Worm (Caenorhabditis elegans) whole organism, L2 larva: Measurements from ENCODE around the gene hmg-12.

Experiments
- F13H6.1 ChIP-seq: sonication (generic microtip); optimal IDR thresholded peaks from 2 replicates; lab custom pipeline; 2016; ENCODE audit warnings: missing genetic modification characterization, missing compliant biosample characterization
- Y55F3AM.14 ChIP-seq: fragments of 200-800 bp; sonication (Bioruptor generic); optimal IDR thresholded peaks from 2 replicates; lab custom pipeline; 2018; ENCODE audit warnings: mild to moderate bottlenecking, missing genetic modification characterization, missing compliant biosample characterization
- ZK546.5 ChIP-seq: sonication (generic microtip); optimal IDR thresholded peaks from 2 replicates; lab custom pipeline; 2017; ENCODE audit warnings: missing biosample characterization, missing genetic modification characterization
- alr-1 ChIP-seq: fragments of 150-350 bp; optimal IDR thresholded peaks from 2 replicates; lab custom pipeline; 2014; ENCODE audit warnings: missing biosample characterization, missing genetic modification characterization
- aly-2 ChIP-seq: fragments of 150-350 bp; optimal IDR thresholded peaks from 2 replicates; lab custom pipeline; 2014; ENCODE audit warnings: missing biosample characterization, missing genetic modification characterization
- ceh-16 ChIP-seq: fragments of 150-350 bp; optimal IDR thresholded peaks from 2 replicates; lab custom pipeline; 2014; ENCODE audit warnings: missing biosample characterization, missing genetic modification characterization
- ceh-82 ChIP-seq: fragments of 150-350 bp; optimal IDR thresholded peaks from 2 replicates; lab custom pipeline; 2014; ENCODE audit warnings: missing biosample characterization, missing genetic modification characterization
- crh-2 ChIP-seq: sonication (generic microtip); optimal IDR thresholded peaks from 2 replicates; lab custom pipeline; 2017; ENCODE audit warnings: missing biosample characterization, missing genetic modification characterization
- egl-27 ChIP-seq: sonication (generic microtip); optimal IDR thresholded peaks from 3 replicates; lab custom pipeline; 2017; ENCODE audit warnings: missing biosample characterization, missing genetic modification reagents, missing genetic modification characterization
- elt-1 ChIP-seq: fragments of 150-350 bp; optimal IDR thresholded peaks from 2 replicates; lab custom pipeline; 2014; ENCODE audit warnings: missing biosample characterization, missing genetic modification characterization
- fos-1 ChIP-seq: fragments of 150-350 bp; optimal IDR thresholded peaks from 2 replicates; lab custom pipeline; 2014; ENCODE audit warnings: missing biosample characterization, missing genetic modification characterization
- lsy-2 ChIP-seq, 2 experiments: fragments of 150-350 bp in 1 of 2; sonication (generic microtip) in 1 of 2; optimal IDR thresholded peaks; 2 replicates each; lab custom pipeline; 2014 to 2017; ENCODE audit warnings: missing biosample characterization in 2 of 2, missing genetic modification characterization in 2 of 2
- mab-5 ChIP-seq: fragments of 150-350 bp; optimal IDR thresholded peaks from 2 replicates; lab custom pipeline; 2014; ENCODE audit warnings: missing biosample characterization, missing genetic modification characterization
- mbf-1 ChIP-seq: sonication (generic microtip); optimal IDR thresholded peaks from 2 replicates; lab custom pipeline; 2017; ENCODE audit warnings: missing biosample characterization, missing genetic modification characterization
- mdl-1 ChIP-seq, 2 experiments: fragments of 150-350 bp in 1 of 2; sonication (generic microtip) in 1 of 2; optimal IDR thresholded peaks; 2 replicates each; lab custom pipeline; 2017; ENCODE audit warnings: missing biosample characterization in 2 of 2, missing genetic modification characterization in 2 of 2
- nhr-11 ChIP-seq: fragments of 150-350 bp; optimal IDR thresholded peaks from 2 replicates; lab custom pipeline; 2014; ENCODE audit warnings: missing biosample characterization, missing genetic modification characterization
- nhr-12 ChIP-seq: fragments of 150-350 bp; optimal IDR thresholded peaks from 2 replicates; lab custom pipeline; 2014; ENCODE audit warnings: missing biosample characterization, missing genetic modification characterization
- nhr-129 ChIP-seq: fragments of 150-350 bp; optimal IDR thresholded peaks from 2 replicates; lab custom pipeline; 2014; ENCODE audit warnings: missing biosample characterization, missing genetic modification characterization
- nhr-21 ChIP-seq: fragments of 150-350 bp; optimal IDR thresholded peaks from 2 replicates; lab custom pipeline; 2014; ENCODE audit warnings: missing biosample characterization, missing genetic modification characterization
- nhr-23 ChIP-seq: fragments of 150-350 bp; optimal IDR thresholded peaks from 2 replicates; lab custom pipeline; 2014; ENCODE audit warnings: missing biosample characterization, missing genetic modification reagents, missing genetic modification characterization
- nhr-25 ChIP-seq: fragments of 150-350 bp; sonication (generic microtip); optimal IDR thresholded peaks from 3 replicates; lab custom pipeline; 2014; ENCODE audit warnings: missing biosample characterization, missing genetic modification characterization
- peb-1 ChIP-seq: fragments of 150-350 bp; optimal IDR thresholded peaks from 2 replicates; lab custom pipeline; 2014; ENCODE audit warnings: missing biosample characterization, missing genetic modification characterization
- skn-1 ChIP-seq: sonication (generic microtip); optimal IDR thresholded peaks from 2 replicates; lab custom pipeline; 2017; ENCODE audit warnings: missing biosample characterization, missing genetic modification characterization
- sma-3 ChIP-seq: sonication (generic microtip); optimal IDR thresholded peaks from 2 replicates; lab custom pipeline; 2016; ENCODE audit warnings: missing genetic modification reagents, missing genetic modification characterization, missing compliant biosample characterization
- snpc-4 ChIP-seq: fragments of 150-350 bp; optimal IDR thresholded peaks from 2 replicates; lab custom pipeline; 2014; ENCODE audit warnings: missing biosample characterization, missing genetic modification characterization
- unc-39 ChIP-seq: fragments of 150-350 bp; optimal IDR thresholded peaks from 2 replicates; lab custom pipeline; 2014; ENCODE audit warnings: missing biosample characterization, missing genetic modification characterization
- unc-55 ChIP-seq: fragments of 150-350 bp; sonication (generic microtip); optimal IDR thresholded peaks from 3 replicates; lab custom pipeline; 2014; ENCODE audit warnings: missing biosample characterization, missing genetic modification reagents, missing genetic modification characterization
- unc-62 ChIP-seq: fragments of 150-350 bp; optimal IDR thresholded peaks from 2 replicates; lab custom pipeline; 2014; ENCODE audit warnings: missing biosample characterization, missing genetic modification reagents, missing genetic modification characterization
- zag-1 ChIP-seq: fragments of 150-350 bp; optimal IDR thresholded peaks from 2 replicates; lab custom pipeline; 2014; ENCODE audit warnings: missing biosample characterization, missing genetic modification characterization
- ztf-1 ChIP-seq: fragments of 200-800 bp; sonication (Bioruptor generic); conservative IDR thresholded peaks from 2 replicates; pipeline ENCODE4 v1.3.6; 2022; ENCODE audit warnings: missing genetic modification characterization, missing compliant biosample characterization
- ztf-11 ChIP-seq: sonication (generic microtip); optimal IDR thresholded peaks from 2 replicates; lab custom pipeline; 2017; ENCODE audit warnings: missing biosample characterization, missing genetic modification characterization
- ztf-4 ChIP-seq: fragments of 150-350 bp; optimal IDR thresholded peaks from 2 replicates; lab custom pipeline; 2014; ENCODE audit warnings: missing biosample characterization, missing genetic modification characterization

Gene hmg-12

ce11 chrII:11899761-11900160 is 16.6 kb upstream of the hmg-12 start:
- no peak for TF ChIP-seq F13H6.1
- no peak for TF ChIP-seq mbf-1 (tag; lab: Kevin White, UChicago)
- TF ChIP-seq egl-27 (tag; lab: Kevin White, UChicago): no peak
- no peak for TF ChIP-seq nhr-11
- no peak for TF ChIP-seq nhr-21 (tag; lab: Kevin White, UChicago)
- TF ChIP-seq ztf-1 (GFP tag; lab: Robert Waterston, UW): no peak
- no peak for TF ChIP-seq snpc-4 (tag; lab: Kevin White, UChicago)
- TF ChIP-seq unc-39: no peak
- no peak for TF ChIP-seq mdl-1 (tag; optimal IDR thresholded peaks at IDR 0.05; lab: Kevin White, UChicago)
- no peak for TF ChIP-seq lsy-2 (tag; optimal IDR thresholded peaks at IDR 0.05; lab: Kevin White, UChicago)
- no peak for TF ChIP-seq Y55F3AM.14 (GFP tag; lab: Kevin White, UChicago)

ce11 chrII:11901110-11901509 is 15.2 kb upstream of the hmg-12 start, which contains the start of gene vab-23:
vab-23 (minus strand) TSS chrII:11901210.
- TF ChIP-seq sma-3: no peak
- no peak for TF ChIP-seq ceh-16 (tag; lab: Kevin White, UChicago)
- no peak for TF ChIP-seq skn-1 (tag; lab: Kevin White, UChicago)

- no peak for TF ChIP-seq nhr-11
- TF ChIP-seq mab-5 (tag; lab: Kevin White, UChicago): peak; percentile 26
- TF ChIP-seq zag-1 (tag; lab: Kevin White, UChicago): no peak
- TF ChIP-seq sma-3: no peak
- no peak for TF ChIP-seq nhr-129 (tag; lab: Kevin White, UChicago)
- TF ChIP-seq unc-55 (GFP tag; lab: Kevin White, UChicago): no peak
- TF ChIP-seq nhr-12: no peak
- no peak for TF ChIP-seq mbf-1 (tag; lab: Kevin White, UChicago)
- no peak for TF ChIP-seq F13H6.1
Measured at ce11 chrII:11902203-11902602, 14.1 kb upstream of the hmg-12 start.

- TF ChIP-seq sma-3 (no peak), egl-27 (tag; lab: Kevin White, UChicago) (no peak), nhr-25 (no peak), mdl-1 (tag; optimal IDR thresholded peaks at IDR 0.05; lab: Kevin White, UChicago) (no peak), skn-1 (tag; lab: Kevin White, UChicago) (no peak), Y55F3AM.14 (GFP tag; lab: Kevin White, UChicago) (no peak), ztf-4 (tag; lab: Kevin White, UChicago) (no peak), mbf-1 (tag; lab: Kevin White, UChicago) (no peak), aly-2 (tag; lab: Kevin White, UChicago) (no peak), ztf-11 (no peak), ZK546.5 (tag; lab: Kevin White, UChicago) (no peak), nhr-129 (tag; lab: Kevin White, UChicago) (no peak), snpc-4 (tag; lab: Kevin White, UChicago) (no peak), fos-1 (no peak), ceh-82 (tag; lab: Kevin White, UChicago) (no peak), alr-1 (tag; lab: Kevin White, UChicago) (no peak), elt-1 (tag; lab: Kevin White, UChicago) (no peak), crh-2 (tag; lab: Kevin White, UChicago) (no peak)
Measured at ce11 chrII:11905023-11905422, 11.3 kb upstream of the hmg-12 start.

ce11 chrII:11906217-11906616 is 10.1 kb upstream of the hmg-12 start, which contains the start of gene ZK930.4:
ZK930.4 (plus strand) TSS chrII:11906517.
- TF ChIP-seq mdl-1 (tag; optimal IDR thresholded peaks at IDR 0.05; lab: Kevin White, UChicago) (no peak), egl-27 (tag; lab: Kevin White, UChicago) (no peak), Y55F3AM.14 (GFP tag; lab: Kevin White, UChicago) (no peak), nhr-23 (tag; lab: Kevin White, UChicago) (no peak), unc-62 (GFP tag; lab: Kevin White, UChicago) (no peak), ceh-82 (tag; lab: Kevin White, UChicago) (no peak), lsy-2 (tag; optimal IDR thresholded peaks at IDR 0.05; lab: Kevin White, UChicago) (no peak), skn-1 (tag; lab: Kevin White, UChicago) (no peak), peb-1 (no peak), nhr-25 (no peak), ztf-4 (tag; lab: Kevin White, UChicago) (no peak), ztf-1 (GFP tag; lab: Robert Waterston, UW) (no peak), elt-1 (tag; lab: Kevin White, UChicago) (no peak), unc-55 (GFP tag; lab: Kevin White, UChicago) (no peak)
